Fruit fly (Drosophila melanogaster): Measurements from ENCODE around the gene PlexB.

PlexB gene

DNA sequence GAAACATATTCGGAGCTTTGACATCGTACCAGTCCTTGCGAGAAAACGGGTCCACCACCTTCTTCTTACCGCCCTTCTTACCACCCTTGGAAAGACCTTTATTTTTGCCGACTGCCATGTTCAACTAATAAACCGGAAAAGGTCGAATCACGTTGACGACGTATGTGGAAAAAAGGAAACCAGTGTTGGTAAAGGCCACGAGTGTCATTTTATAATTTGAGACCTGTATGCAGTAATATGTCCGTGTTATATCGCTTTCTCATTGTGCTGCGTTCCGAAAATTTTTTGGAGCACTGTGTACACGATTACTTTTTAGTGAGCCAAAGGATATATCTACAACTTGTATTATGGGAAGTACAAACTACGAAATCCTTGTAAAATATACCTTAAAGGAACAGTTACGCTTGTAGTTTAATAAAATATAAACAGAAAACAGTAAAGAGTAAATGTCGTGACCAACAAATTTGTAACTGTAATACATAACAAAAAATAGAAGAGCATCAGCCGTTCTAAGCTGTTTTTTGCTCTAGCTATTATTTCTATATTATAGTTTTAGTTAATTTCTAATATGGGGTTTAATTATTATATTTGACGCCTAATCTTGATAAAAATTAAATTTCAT lies 23.6 kb upstream of the PlexB start, which contains the start of gene RpS3A (continued):
- TF ChIP-seq fd59A (GFP tag; optimal IDR thresholded peaks at IDR 0.05) (no peak), dsx (GFP tag; optimal IDR thresholded peaks at IDR 0.05; ENCODE audit: poor library complexity, severe bottlenecking) (peak; percentile 43), Ets96B (tag; optimal IDR thresholded peaks at IDR 0.05) (peak; percentile 35), spab (GFP tag; optimal IDR thresholded peaks at IDR 0.05) (no peak), CG7368 (GFP tag; optimal IDR thresholded peaks at IDR 0.05) (peak; percentile 59), fd85E (GFP tag; optimal IDR thresholded peaks at IDR 0.05) (peak; percentile 69), acj6 (GFP tag; optimal IDR thresholded peaks at IDR 0.05) (peak; percentile 64), fkh (GFP tag; optimal IDR thresholded peaks at IDR 0.05) (peak; percentile 41)

- no peak for TF ChIP-seq CG4318 (GFP tag; optimal IDR thresholded peaks at IDR 0.05)
- TF ChIP-seq CG3032 (tag; optimal IDR thresholded peaks at IDR 0.05): peak; percentile 15
- TF ChIP-seq OdsH (GFP tag; optimal IDR thresholded peaks at IDR 0.05): peak; percentile 20
- peak; percentile 3 for TF ChIP-seq Eip78C (GFP tag)
- no peak for TF ChIP-seq CG15336 (GFP tag; IDR thresholded peaks at IDR 0.05)
- no peak for TF ChIP-seq Sox14 (GFP tag; optimal IDR thresholded peaks at IDR 0.05)
- TF ChIP-seq eg (GFP tag; IDR thresholded peaks at IDR 0.05): no peak
- peak; percentile 10 for TF ChIP-seq esn (GFP tag; optimal IDR thresholded peaks at IDR 0.05)
- no peak for TF ChIP-seq CG7368 (GFP tag; optimal IDR thresholded peaks at IDR 0.05)
- peak; percentile 7 for TF ChIP-seq lz (GFP tag; optimal IDR thresholded peaks at IDR 0.05)
Observed at dm6 chr4:63307-63706, 19.7 kb upstream of the PlexB start.

dm6 chr4:62538-62937 lies 19.0 kb upstream of the PlexB start:
- TF ChIP-seq svp (GFP tag) (no peak), Hr4 (GFP tag; optimal IDR thresholded peaks at IDR 0.05) (no peak), CG10631 (GFP tag; optimal IDR thresholded peaks at IDR 0.05) (no peak), CG11902 (GFP tag; optimal IDR thresholded peaks at IDR 0.05) (no peak), acj6 (GFP tag; optimal IDR thresholded peaks at IDR 0.05) (no peak), net (GFP tag; optimal IDR thresholded peaks at IDR 0.05) (no peak), Smox (GFP tag; optimal IDR thresholded peaks at IDR 0.05) (no peak), Hr38 (GFP tag; optimal IDR thresholded peaks at IDR 0.05) (no peak), dsx (GFP tag; optimal IDR thresholded peaks at IDR 0.05; ENCODE audit: poor library complexity, severe bottlenecking) (no peak), pdm3 (GFP tag; optimal IDR thresholded peaks at IDR 0.05) (no peak), cyc (GFP tag; optimal IDR thresholded peaks at IDR 0.05) (no peak), CG3032 (tag; optimal IDR thresholded peaks at IDR 0.05) (no peak), Eip78C (GFP tag) (no peak)

DNA sequence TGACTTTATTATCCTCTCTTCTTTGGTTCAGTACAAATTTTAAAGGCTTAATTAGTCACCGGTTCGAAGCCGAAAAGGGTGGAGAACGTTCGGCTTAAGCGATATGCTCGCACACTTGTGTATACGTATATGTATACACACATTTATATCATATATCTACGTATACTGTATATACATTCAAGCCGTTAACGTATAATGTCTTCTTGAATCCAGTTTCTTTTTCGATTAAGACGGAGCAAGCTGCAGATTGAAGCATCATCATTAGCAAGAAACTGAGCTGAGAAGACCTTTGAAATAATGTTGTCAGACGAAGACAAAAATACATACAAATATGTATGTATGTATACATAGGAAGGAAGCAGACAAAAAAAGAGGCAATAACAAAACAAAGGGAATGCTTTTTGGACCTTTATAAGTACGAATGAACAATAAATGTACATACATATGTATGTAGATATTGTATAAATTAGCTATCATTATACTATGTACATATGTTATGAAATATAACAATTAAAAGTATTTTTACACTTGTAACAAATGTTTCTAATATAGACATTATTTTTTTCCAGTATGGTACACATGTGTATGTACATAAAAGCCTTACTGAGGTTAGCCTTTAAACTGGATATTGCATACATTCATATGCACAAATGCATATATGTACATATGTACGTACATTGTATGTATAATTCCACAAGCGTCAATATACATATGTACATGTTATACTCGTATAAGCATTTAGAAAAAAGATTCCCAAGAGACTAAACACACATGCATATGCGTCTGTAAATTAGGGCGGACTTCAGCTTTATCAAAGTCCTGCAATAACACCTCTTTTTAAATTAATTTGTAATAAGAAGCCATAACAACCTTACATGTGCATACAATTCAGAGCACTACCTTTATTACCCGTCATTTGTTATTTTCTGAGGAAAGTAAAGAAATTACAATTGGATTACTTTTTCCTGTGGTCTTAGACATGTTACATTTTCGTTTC lies 16.7 kb upstream of the PlexB start:
- TF ChIP-seq Sox14 (GFP tag; optimal IDR thresholded peaks at IDR 0.05): no peak
- peak; percentile 19 for TF ChIP-seq CG10669 (GFP tag; optimal IDR thresholded peaks at IDR 0.05)
- peak; percentile 24 for TF ChIP-seq topi (GFP tag; optimal IDR thresholded peaks at IDR 0.05)
- no peak for TF ChIP-seq CG11762 (GFP tag; optimal IDR thresholded peaks at IDR 0.05; ENCODE audit: insufficient read depth)
- TF ChIP-seq CG11902 (GFP tag; optimal IDR thresholded peaks at IDR 0.05): no peak
- TF ChIP-seq Sox15 (GFP tag; optimal IDR thresholded peaks at IDR 0.05): no peak
- no peak for TF ChIP-seq Gug (GFP tag; IDR thresholded peaks at IDR 0.05)
- TF ChIP-seq CG6276 (GFP tag; optimal IDR thresholded peaks at IDR 0.05): no peak
- no peak for TF ChIP-seq dac (GFP tag; optimal IDR thresholded peaks at IDR 0.05)
- peak; percentile 17 for TF ChIP-seq CG6854 (GFP tag; optimal IDR thresholded peaks at IDR 0.05)
- no peak for TF ChIP-seq CG34406 (GFP tag; optimal IDR thresholded peaks at IDR 0.05)
- TF ChIP-seq Ets21C (GFP tag; optimal IDR thresholded peaks at IDR 0.05): no peak
- TF ChIP-seq pdm3 (GFP tag; optimal IDR thresholded peaks at IDR 0.05): no peak
- TF ChIP-seq Smox (GFP tag; optimal IDR thresholded peaks at IDR 0.05): no peak
- peak; percentile 54 for TF ChIP-seq CG8632 (GFP tag; optimal IDR thresholded peaks at IDR 0.05)
- peak; percentile 38 for TF ChIP-seq Sox102F (GFP tag; optimal IDR thresholded peaks at IDR 0.05)
- TF ChIP-seq esn (GFP tag; optimal IDR thresholded peaks at IDR 0.05): peak; percentile 40
- TF ChIP-seq CG8319 (GFP tag; optimal IDR thresholded peaks at IDR 0.05): no peak
- peak; percentile 49 for TF ChIP-seq acj6 (GFP tag; optimal IDR thresholded peaks at IDR 0.05)
- TF ChIP-seq fd85E (GFP tag; optimal IDR thresholded peaks at IDR 0.05): no peak
- TF ChIP-seq ss (GFP tag; optimal IDR thresholded peaks at IDR 0.05): peak; percentile 40 to 57
- TF ChIP-seq Met (GFP tag; optimal IDR thresholded peaks at IDR 0.05): peak; percentile 24
- TF ChIP-seq spab (GFP tag; optimal IDR thresholded peaks at IDR 0.05): peak; percentile 15
- TF ChIP-seq OdsH (GFP tag; optimal IDR thresholded peaks at IDR 0.05): peak; percentile 51
- peak; percentile 36 for TF ChIP-seq CG6808 (GFP tag; optimal IDR thresholded peaks at IDR 0.05)
